Worm (Caenorhabditis elegans): ENCODE results near the gene oops-1.

DNA sequence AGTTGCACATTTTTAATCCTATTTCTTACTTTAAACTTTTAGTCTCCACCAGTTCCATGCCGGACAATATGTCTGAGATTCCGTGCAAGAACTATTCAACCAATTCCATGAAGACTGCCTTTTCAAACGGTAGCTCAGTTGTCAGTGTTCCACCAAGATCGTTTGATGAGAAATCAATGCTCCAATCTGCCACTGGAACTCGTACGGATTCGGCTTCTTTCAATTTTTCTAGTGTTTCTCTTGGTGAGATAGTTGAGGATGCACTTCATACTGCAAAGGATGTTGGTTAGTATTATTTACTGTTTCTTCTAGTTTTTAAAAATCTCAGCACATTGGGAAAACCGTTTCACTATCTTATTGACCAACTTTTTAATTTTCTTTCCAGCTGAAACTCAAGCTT lies 14.4 kb downstream of the oops-1 start:
- no peak for TF ChIP-seq cog-1 (tag; optimal IDR thresholded peaks at IDR 0.05)
- TF ChIP-seq ztf-23 (GFP tag; IDR thresholded peaks at IDR 0.05) = no peak
- TF ChIP-seq ztf-29 (GFP tag; IDR thresholded peaks at IDR 0.05) = no peak
- no peak for TF ChIP-seq T22C8.4 (GFP tag; IDR thresholded peaks at IDR 0.05)

All from whole organism, midembryonic.